Fruit fly (Drosophila melanogaster): Measurements from ENCODE around the gene CG6661.

CG6661 gene

dm6 chr3L:14071621-14072020 is 37.0 kb downstream of the CG6661 start, which contains the start of gene Pex1 (continued):
- TF ChIP-seq Myb (GFP tag; optimal IDR thresholded peaks at IDR 0.05), result peak; percentile 94
- no peak for TF ChIP-seq CG2202 (tag; optimal IDR thresholded peaks at IDR 0.05)
- TF ChIP-seq hbn (GFP tag; IDR thresholded peaks at IDR 0.05; ENCODE audit: partially characterized antibody), result peak; percentile 70
- no peak for TF ChIP-seq tx (GFP tag; optimal IDR thresholded peaks at IDR 0.05)
- TF ChIP-seq pb (GFP tag; optimal IDR thresholded peaks at IDR 0.05), result no peak
- no peak for TF ChIP-seq CG13296 (GFP tag; optimal IDR thresholded peaks at IDR 0.05)
- TF ChIP-seq CG9932 (GFP tag; IDR thresholded peaks at IDR 0.05), result no peak; the same call in none of the 2 replicates
- peak; percentile 47 for TF ChIP-seq Ada2b (GFP tag; IDR thresholded peaks at IDR 0.05)
- no peak for TF ChIP-seq CG15073 (GFP tag; optimal IDR thresholded peaks at IDR 0.05)
- peak; percentile 21 for TF ChIP-seq lilli (GFP tag; optimal IDR thresholded peaks at IDR 0.05)
- TF ChIP-seq CG6689 (GFP tag; IDR thresholded peaks at IDR 0.05), result no peak
- TF ChIP-seq CG9437 (GFP tag; optimal IDR thresholded peaks at IDR 0.05), result no peak
- no peak for TF ChIP-seq ase (GFP tag; IDR thresholded peaks at IDR 0.05)
- TF ChIP-seq Sin3A (optimal IDR thresholded peaks at IDR 0.05), result peak; percentile 55
- TF ChIP-seq klu (GFP tag; IDR thresholded peaks at IDR 0.05), result no peak
- TF ChIP-seq Med (GFP tag), result peak; percentile 89
- TF ChIP-seq ERR (GFP tag; optimal IDR thresholded peaks at IDR 0.05), result no peak
- TF ChIP-seq vfl (GFP tag; optimal IDR thresholded peaks at IDR 0.05), result no peak
- peak; percentile 89 for TF ChIP-seq amos (GFP tag; IDR thresholded peaks at IDR 0.05; ENCODE audit: partially characterized antibody)
- TF ChIP-seq CG3163 (GFP tag; optimal IDR thresholded peaks at IDR 0.05), result no peak
- TF ChIP-seq bbx (GFP tag; IDR thresholded peaks at IDR 0.05; ENCODE audit: partially characterized antibody), result peak; percentile 89
- no peak for TF ChIP-seq CG12942 (GFP tag; optimal IDR thresholded peaks at IDR 0.05)
- no peak for TF ChIP-seq CkIIα-i1 (GFP tag; IDR thresholded peaks at IDR 0.05)
- TF ChIP-seq Dll (GFP tag; IDR thresholded peaks at IDR 0.05; ENCODE audit: partially characterized antibody), result peak; percentile 86
- TF ChIP-seq sob (GFP tag; IDR thresholded peaks at IDR 0.05), result peak; percentile 56
- peak; percentile 73 for TF ChIP-seq Doc3 (GFP tag; IDR thresholded peaks at IDR 0.05; ENCODE audit: partially characterized antibody)

DNA sequence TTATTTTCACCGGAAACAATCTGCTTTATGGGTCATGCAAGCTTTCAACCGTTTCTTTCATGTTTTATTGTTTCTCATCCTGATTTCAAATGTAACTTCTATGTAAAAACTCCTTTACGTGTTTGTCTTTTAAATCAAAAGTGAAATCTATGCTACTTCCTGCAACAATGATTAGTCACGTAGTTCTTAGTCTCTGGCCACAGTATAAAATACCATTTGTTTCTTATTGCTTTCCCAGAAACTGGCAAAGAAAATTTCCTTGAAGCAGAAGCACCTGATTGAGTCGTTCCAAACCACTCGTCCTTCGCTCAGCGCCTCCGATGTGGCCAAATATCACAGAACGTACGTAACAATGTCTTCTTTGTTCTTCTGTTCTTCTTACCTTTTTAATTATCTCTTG is 40.9 kb downstream of the CG6661 start, which contains the start of gene btl:
Gene btl, plus strand, starts transcription at position 301 of the 400 bp plus-strand sequence.
- TF ChIP-seq CG16779 (GFP tag; IDR thresholded peaks at IDR 0.05), result no peak
- no peak for TF ChIP-seq D (optimal IDR thresholded peaks at IDR 0.05)
- TF ChIP-seq D (GFP tag; optimal IDR thresholded peaks at IDR 0.05), result no peak
- TF ChIP-seq Dek (tag; optimal IDR thresholded peaks at IDR 0.05), result no peak
- no peak for TF ChIP-seq Usf (GFP tag; optimal IDR thresholded peaks at IDR 0.05)
- TF ChIP-seq otp (GFP tag; IDR thresholded peaks at IDR 0.05), result no peak
- no peak for TF ChIP-seq tup (GFP tag; optimal IDR thresholded peaks at IDR 0.05)
- TF ChIP-seq grau (tag; optimal IDR thresholded peaks at IDR 0.05), result no peak
- TF ChIP-seq ems (GFP tag; optimal IDR thresholded peaks at IDR 0.05), result no peak
- TF ChIP-seq salm (tag; optimal IDR thresholded peaks at IDR 0.05), result no peak
- TF ChIP-seq tll (GFP tag; optimal IDR thresholded peaks at IDR 0.05), result no peak
- TF ChIP-seq scrt (GFP tag; optimal IDR thresholded peaks at IDR 0.05), result no peak
- TF ChIP-seq hth (optimal IDR thresholded peaks at IDR 0.05), result no peak
- TF ChIP-seq Gug (GFP tag; IDR thresholded peaks at IDR 0.05), result no peak
- TF ChIP-seq sima (GFP tag; optimal IDR thresholded peaks at IDR 0.05), result no peak
- TF ChIP-seq dpn (GFP tag; optimal IDR thresholded peaks at IDR 0.05), result no peak
- TF ChIP-seq CG7987 (GFP tag; optimal IDR thresholded peaks at IDR 0.05), result no peak
- TF ChIP-seq Mrtf (GFP tag; IDR thresholded peaks at IDR 0.05), result no peak
- TF ChIP-seq gcm (GFP tag; optimal IDR thresholded peaks at IDR 0.05), result no peak
